Worm (Caenorhabditis elegans): ENCODE measurements around the gene sam-4.
A peak's percentile ranks its signal among the peaks of the same experiment; 100 is the strongest.

Gene sam-4

DNA sequence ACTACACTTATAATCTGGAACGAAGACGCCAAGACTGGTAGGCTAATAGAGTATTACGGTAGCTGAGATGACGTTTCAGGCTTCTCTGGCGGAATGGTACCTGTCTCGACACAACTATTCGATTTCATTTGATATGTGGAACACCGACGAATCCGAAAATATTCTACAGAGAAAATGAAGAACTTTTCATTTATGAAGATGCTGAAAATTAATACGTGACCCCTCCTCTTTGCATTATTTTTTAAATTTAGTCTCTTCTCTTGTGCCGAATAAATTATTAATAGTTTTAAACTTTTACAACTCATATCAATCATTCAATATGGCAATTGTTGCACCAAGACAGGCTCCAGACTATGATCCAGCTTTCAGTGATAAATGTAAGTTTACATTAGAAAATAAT lies 16.9 kb upstream of the sam-4 start, which contains the start of gene C25H3.16:
Gene C25H3.16 (plus strand): TSS at position 301 of the 400 bp plus-strand sequence.
- TF ChIP-seq fkh-10 (GFP tag; optimal IDR thresholded peaks at IDR 0.05) (no peak), ama-1 (optimal IDR thresholded peaks at IDR 0.05) (no peak)

ce11 chrII:5665029-5665428 lies 15.9 kb upstream of the sam-4 start, which contains the start of gene C25H3.15:
Gene C25H3.15, plus strand, starts transcription at chrII:5665329.
- TF ChIP-seq elt-2 (tag; optimal IDR thresholded peaks at IDR 0.05): no peak
- TF ChIP-seq nhr-23 (tag; optimal IDR thresholded peaks at IDR 0.05): peak; percentile 15

- TF ChIP-seq nhr-28 (tag; optimal IDR thresholded peaks at IDR 0.05): no peak
- TF ChIP-seq jun-1 (tag; optimal IDR thresholded peaks at IDR 0.05): no peak
- no peak for TF ChIP-seq fos-1 (tag; optimal IDR thresholded peaks at IDR 0.05)
- TF ChIP-seq lin-39 (tag; optimal IDR thresholded peaks at IDR 0.05): no peak
- no peak for TF ChIP-seq elt-2 (tag; optimal IDR thresholded peaks at IDR 0.05)
- TF ChIP-seq hmg-11 (tag; optimal IDR thresholded peaks at IDR 0.05): peak; percentile 26
- no peak for TF ChIP-seq ceh-16 (tag; optimal IDR thresholded peaks at IDR 0.05)
- no peak for TF ChIP-seq nhr-43 (tag; optimal IDR thresholded peaks at IDR 0.05; ENCODE audit: poor library complexity, severe bottlenecking)
- TF ChIP-seq nhr-25 (tag; optimal IDR thresholded peaks at IDR 0.05): no peak
- TF ChIP-seq nfya-1 (tag; optimal IDR thresholded peaks at IDR 0.05; ENCODE audit: insufficient read depth): peak; percentile 59
- TF ChIP-seq elt-3 (tag; optimal IDR thresholded peaks at IDR 0.05): no peak
Observed at ce11 chrII:5663180-5663791, 14.2 kb upstream of the sam-4 start.

ce11 chrII:5661735-5662177 lies 12.7 kb upstream of the sam-4 start:
- TF ChIP-seq daf-12 (tag; optimal IDR thresholded peaks at IDR 0.05) (no peak), nfya-1 (tag; optimal IDR thresholded peaks at IDR 0.05; ENCODE audit: insufficient read depth) (peak; percentile 99), ceh-16 (tag; optimal IDR thresholded peaks at IDR 0.05) (peak; percentile 6), nhr-43 (tag; optimal IDR thresholded peaks at IDR 0.05; ENCODE audit: poor library complexity, severe bottlenecking) (peak; percentile 75), lin-39 (tag; optimal IDR thresholded peaks at IDR 0.05) (peak; percentile 86), mdl-1 (tag; optimal IDR thresholded peaks at IDR 0.05) (peak; percentile 67), ama-1 (optimal IDR thresholded peaks at IDR 0.05) (peak; percentile 100), elt-3 (tag; optimal IDR thresholded peaks at IDR 0.05) (peak in 1 of 3 experiments; percentile 82), fkh-10 (GFP tag; optimal IDR thresholded peaks at IDR 0.05) (peak; percentile 71), egl-27 (tag; optimal IDR thresholded peaks at IDR 0.05) (no peak), pqm-1 (tag; optimal IDR thresholded peaks at IDR 0.05) (peak; percentile 46), nhr-23 (tag; optimal IDR thresholded peaks at IDR 0.05) (peak; percentile 64), nhr-11 (tag; optimal IDR thresholded peaks at IDR 0.05) (peak; percentile 20), nhr-12 (tag; optimal IDR thresholded peaks at IDR 0.05) (no peak), unc-62 (GFP tag; optimal IDR thresholded peaks at IDR 0.05) (peak; percentile 82), fkh-2 (tag; optimal IDR thresholded peaks at IDR 0.05) (peak; percentile 13), ztf-4 (tag; optimal IDR thresholded peaks at IDR 0.05) (peak; percentile 86), nhr-28 (tag; optimal IDR thresholded peaks at IDR 0.05) (no peak), mml-1 (tag; optimal IDR thresholded peaks at IDR 0.05) (no peak), ceh-28 (tag; optimal IDR thresholded peaks at IDR 0.05) (peak; percentile 86), pha-4 (tag; optimal IDR thresholded peaks at IDR 0.05) (peak; percentile 72), lsy-12 (tag; optimal IDR thresholded peaks at IDR 0.05) (peak; percentile 92), egl-5 (tag; optimal IDR thresholded peaks at IDR 0.05) (peak; percentile 96), skn-1 (tag; optimal IDR thresholded peaks at IDR 0.05) (peak; percentile 53), ZK546.5 (tag; optimal IDR thresholded peaks at IDR 0.05) (no peak), unc-39 (tag; optimal IDR thresholded peaks at IDR 0.05) (no peak), tbx-2 (tag; optimal IDR thresholded peaks at IDR 0.05) (peak; percentile 82), R02D3.7 (tag; optimal IDR thresholded peaks at IDR 0.05) (peak; percentile 65), aly-2 (tag; optimal IDR thresholded peaks at IDR 0.05) (no peak), sea-2 (GFP tag; optimal IDR thresholded peaks at IDR 0.05) (peak; percentile 46), ceh-9 (tag; optimal IDR thresholded peaks at IDR 0.05) (no peak), snpc-4 (tag; optimal IDR thresholded peaks at IDR 0.05) (peak; percentile 50), nhr-76 (tag; optimal IDR thresholded peaks at IDR 0.05) (peak; percentile 42), lin-15B (tag; optimal IDR thresholded peaks at IDR 0.05) (peak; percentile 69), fos-1 (tag; optimal IDR thresholded peaks at IDR 0.05) (no peak), nhr-25 (tag; optimal IDR thresholded peaks at IDR 0.05) (peak; percentile 94), jun-1 (tag; optimal IDR thresholded peaks at IDR 0.05) (peak; percentile 55), ceh-82 (tag; optimal IDR thresholded peaks at IDR 0.05) (peak; percentile 64), eor-1 (tag; optimal IDR thresholded peaks at IDR 0.05) (no peak), nhr-237 (tag; optimal IDR thresholded peaks at IDR 0.05) (no peak), nhr-67 (tag; optimal IDR thresholded peaks at IDR 0.05) (peak; percentile 47), hmg-11 (tag; optimal IDR thresholded peaks at IDR 0.05) (peak; percentile 89), elt-2 (tag; optimal IDR thresholded peaks at IDR 0.05) (peak; percentile 84), zag-1 (tag; optimal IDR thresholded peaks at IDR 0.05) (peak; percentile 48)

All from whole organism, L3 larva.